Fruit fly (Drosophila melanogaster): ENCODE results near the gene dj.

Gene dj

dm6 chr3R:7011031-7011565 is 48.0 kb upstream of the dj start (continued):
- no peak for TF ChIP-seq CG2199 (GFP tag; IDR thresholded peaks at IDR 0.05)
- no peak for TF ChIP-seq E2f2 (GFP tag; IDR thresholded peaks at IDR 0.05)
- no peak for TF ChIP-seq ERR (GFP tag; optimal IDR thresholded peaks at IDR 0.05)
- TF ChIP-seq Bdp1 (GFP tag; optimal IDR thresholded peaks at IDR 0.05), result no peak
- no peak for TF ChIP-seq CG14441 (GFP tag; IDR thresholded peaks at IDR 0.05)
- no peak for TF ChIP-seq CG12236 (GFP tag; optimal IDR thresholded peaks at IDR 0.05)
- peak; percentile 53 for TF ChIP-seq Nf-YB (GFP tag; optimal IDR thresholded peaks at IDR 0.05)
- no peak for TF ChIP-seq pnt (GFP tag; optimal IDR thresholded peaks at IDR 0.05)
- TF ChIP-seq run (tag; optimal IDR thresholded peaks at IDR 0.05), result no peak

- TF ChIP-seq Dek (tag; optimal IDR thresholded peaks at IDR 0.05) (no peak), Hr51 (GFP tag; optimal IDR thresholded peaks at IDR 0.05) (no peak), CG16813 (GFP tag; IDR thresholded peaks at IDR 0.05; ENCODE audit: partially characterized antibody) (no peak), Doc3 (GFP tag; IDR thresholded peaks at IDR 0.05; ENCODE audit: partially characterized antibody) (no peak), CG1233 (GFP tag; optimal IDR thresholded peaks at IDR 0.05) (no peak), Mrtf (GFP tag; IDR thresholded peaks at IDR 0.05) (no peak), lbe (GFP tag; optimal IDR thresholded peaks at IDR 0.05) (peak; percentile 60), CG11695 (GFP tag; IDR thresholded peaks at IDR 0.05) (no peak), bsh (GFP tag; optimal IDR thresholded peaks at IDR 0.05) (peak in 1 of 2 experiments; percentile 88), Ets65A (GFP tag) (peak; percentile 64), gem (tag; optimal IDR thresholded peaks at IDR 0.05) (peak; percentile 21), sens (GFP tag) (peak; percentile 72), CG17328 (GFP tag; IDR thresholded peaks at IDR 0.05) (0 out of 2 replicates have a peak, but pooled peaks have one; percentile 29), tll (GFP tag; optimal IDR thresholded peaks at IDR 0.05) (no peak), gfzf (GFP tag; optimal IDR thresholded peaks at IDR 0.05) (no peak), CG6854 (GFP tag; optimal IDR thresholded peaks at IDR 0.05) (no peak), Fer3 (tag; optimal IDR thresholded peaks at IDR 0.05) (no peak), Antp (GFP tag; optimal IDR thresholded peaks at IDR 0.05) (no peak), sug (tag; optimal IDR thresholded peaks at IDR 0.05) (no peak), tna (GFP tag; IDR thresholded peaks at IDR 0.05; ENCODE audit: partially characterized antibody) (no peak)
Measured at dm6 chr3R:7024574-7024973, 34.5 kb upstream of the dj start.

DNA sequence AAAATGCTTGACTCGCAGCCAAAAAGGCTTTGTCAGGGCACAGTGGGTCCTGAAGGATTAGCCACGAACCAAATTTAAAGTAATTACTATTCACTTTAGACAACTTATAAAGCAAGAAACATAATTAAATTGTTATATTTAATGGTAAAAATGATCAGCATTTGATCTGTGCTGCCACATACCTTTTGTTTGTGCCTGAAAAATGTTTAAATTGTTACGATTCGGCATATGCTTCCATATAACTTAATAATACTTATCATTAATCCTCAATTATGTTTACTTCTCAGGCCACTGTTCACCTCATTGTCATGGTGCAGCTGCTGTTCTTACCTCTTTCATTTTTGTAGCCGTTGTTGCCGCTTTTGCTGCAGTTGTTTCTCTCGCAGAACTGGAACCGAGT is 33.9 kb upstream of the dj start:
- TF ChIP-seq ato (GFP tag; IDR thresholded peaks at IDR 0.05; ENCODE audit: partially characterized antibody) (no peak), CG9797 (GFP tag; optimal IDR thresholded peaks at IDR 0.05) (no peak), bsh (GFP tag; optimal IDR thresholded peaks at IDR 0.05) (peak in 1 of 2 experiments; percentile 1), CG12391 (tag; optimal IDR thresholded peaks at IDR 0.05) (no peak), toy (GFP tag; IDR thresholded peaks at IDR 0.05) (no peak)

DNA sequence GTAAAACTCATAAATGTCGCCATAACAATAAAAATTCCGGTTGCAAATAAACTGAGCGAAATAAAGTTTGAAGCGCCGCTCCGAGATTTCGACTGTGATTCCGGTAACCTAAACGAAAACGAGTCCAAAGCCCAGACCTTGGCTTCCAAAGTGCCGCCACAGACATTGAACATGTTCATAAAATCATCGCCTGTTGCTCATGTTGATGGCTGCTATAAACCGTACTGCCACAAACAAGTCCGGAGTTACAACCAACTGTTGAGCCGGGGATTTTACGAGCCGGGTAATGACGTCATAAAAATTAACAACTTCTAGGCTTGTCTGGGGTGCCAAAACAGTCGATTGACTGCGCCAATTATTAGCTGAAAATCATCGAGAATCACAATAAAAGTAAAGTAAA is 30.6 kb upstream of the dj start:
- TF ChIP-seq abd-A (tag; optimal IDR thresholded peaks at IDR 0.05) (peak; percentile 85), CG7271 (tag; optimal IDR thresholded peaks at IDR 0.05) (peak; percentile 28), nerfin-2 (GFP tag; IDR thresholded peaks at IDR 0.05; ENCODE audit: partially characterized antibody) (no peak), Abd-B (GFP tag; optimal IDR thresholded peaks at IDR 0.05) (peak; percentile 6), cad (GFP tag; optimal IDR thresholded peaks at IDR 0.05) (peak; percentile 79), CG11696 (GFP tag; IDR thresholded peaks at IDR 0.05) (no peak), scrt (GFP tag; optimal IDR thresholded peaks at IDR 0.05) (peak; percentile 96), CG6175 (GFP tag; IDR thresholded peaks at IDR 0.05) (no peak), trem (tag; optimal IDR thresholded peaks at IDR 0.05) (no peak)
